Comparison of ENCODE assay signal across 4 worm cellular contexts in the genomic region with DNA sequence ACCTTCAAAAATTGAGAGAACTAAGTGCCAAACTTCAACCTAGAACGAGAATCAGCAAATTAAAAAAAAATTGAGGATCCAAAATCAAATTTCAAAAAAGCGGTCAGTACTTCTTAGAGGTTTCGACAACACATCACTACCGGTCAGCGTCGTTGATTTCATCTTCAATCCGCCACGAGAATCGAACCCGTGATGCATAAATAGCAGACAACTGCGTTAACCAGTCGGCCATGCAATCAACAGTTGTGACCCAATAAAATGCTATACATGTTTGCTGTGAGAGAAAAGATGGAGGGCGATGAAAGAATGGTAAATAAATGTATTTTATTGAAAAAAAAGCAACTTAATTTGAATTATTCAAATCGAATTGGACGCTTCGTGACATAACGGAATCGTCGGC.
A peak's percentile ranks its signal among the peaks of the same experiment; 100 is the strongest.
TF ChIP-seq lines count a peak whose summit lies in the region.

No protein-coding gene starts in this region.

TF ChIP-seq in whole organism, L2 larva, 48 proteins besides CTCF, POLR2A, EP300 and RAD21 (continued from another document):
- TF ChIP-seq blmp-1 (tag; optimal IDR thresholded peaks at IDR 0.05; lab: Kevin White, UChicago; ENCODE audit: insufficient read depth) (peak; percentile 2), sem-4 (tag; optimal IDR thresholded peaks at IDR 0.05; lab: Kevin White, UChicago) (peak; percentile 39), crh-2 (tag; optimal IDR thresholded peaks at IDR 0.05; lab: Kevin White, UChicago) (peak; percentile 80), nhr-23 (tag; optimal IDR thresholded peaks at IDR 0.05; lab: Kevin White, UChicago) (no peak), nhr-10 (tag; optimal IDR thresholded peaks at IDR 0.05; lab: Kevin White, UChicago) (no peak), nhr-6 (tag; optimal IDR thresholded peaks at IDR 0.05; lab: Kevin White, UChicago) (peak; percentile 63), egl-27 (tag; optimal IDR thresholded peaks at IDR 0.05; lab: Kevin White, UChicago) (no peak), C34F6.9 (tag; optimal IDR thresholded peaks at IDR 0.05; lab: Kevin White, UChicago) (peak; percentile 76), mbf-1 (tag; optimal IDR thresholded peaks at IDR 0.05; lab: Kevin White, UChicago) (no peak), sma-3 (GFP tag; optimal IDR thresholded peaks at IDR 0.05; lab: Kevin White, UChicago) (peak; percentile 75), nhr-11 (tag; optimal IDR thresholded peaks at IDR 0.05; lab: Kevin White, UChicago) (peak; percentile 36), zag-1 (tag; optimal IDR thresholded peaks at IDR 0.05; lab: Kevin White, UChicago) (no peak), fos-1 (tag; optimal IDR thresholded peaks at IDR 0.05; lab: Kevin White, UChicago) (peak; percentile 84), nhr-25 (tag; optimal IDR thresholded peaks at IDR 0.05; lab: Kevin White, UChicago) (no peak), R02D3.7 (tag; optimal IDR thresholded peaks at IDR 0.05; lab: Kevin White, UChicago) (peak; percentile 5), sma-9 (GFP tag; optimal IDR thresholded peaks at IDR 0.05; lab: Kevin White, UChicago) (peak; percentile 74), sma-9 (tag; optimal IDR thresholded peaks at IDR 0.05; lab: Kevin White, UChicago) (no peak), lin-39 (tag; optimal IDR thresholded peaks at IDR 0.05; lab: Kevin White, UChicago) (no peak), lsy-2 (tag; optimal IDR thresholded peaks at IDR 0.05; lab: Kevin White, UChicago) (peak; percentile 58 to 80), alr-1 (tag; optimal IDR thresholded peaks at IDR 0.05; lab: Kevin White, UChicago) (no peak), nhr-237 (tag; optimal IDR thresholded peaks at IDR 0.05; lab: Kevin White, UChicago) (no peak), dmd-4 (tag; optimal IDR thresholded peaks at IDR 0.05; lab: Kevin White, UChicago) (no peak), unc-39 (tag; optimal IDR thresholded peaks at IDR 0.05; lab: Kevin White, UChicago) (no peak), ztf-11 (tag; optimal IDR thresholded peaks at IDR 0.05; lab: Kevin White, UChicago) (no peak), ceh-16 (tag; optimal IDR thresholded peaks at IDR 0.05; lab: Kevin White, UChicago) (no peak), nhr-77 (tag; optimal IDR thresholded peaks at IDR 0.05; lab: Kevin White, UChicago) (no peak)
TF ChIP-seq in whole organism, L2 larva: peak in this region for 18.

TF ChIP-seq in whole organism, L4 larva, 104 proteins besides CTCF, POLR2A, EP300 and RAD21 (continued from another document and continues in another):
- TF ChIP-seq spr-3 (GFP tag; optimal IDR thresholded peaks at IDR 0.05; lab: Kevin White, UChicago) (peak; percentile 49), nhr-111 (GFP tag; optimal IDR thresholded peaks at IDR 0.05; lab: Kevin White, UChicago) (peak; percentile 75), hif-1 (tag; optimal IDR thresholded peaks at IDR 0.05; lab: Kevin White, UChicago) (no peak), zfp-3 (GFP tag; conservative IDR thresholded peaks at IDR 0.05; lab: Robert Waterston, UW) (0 out of 2 replicates have a peak, but pooled peaks have one; percentile 34), nhr-102 (tag; optimal IDR thresholded peaks at IDR 0.05; lab: Kevin White, UChicago) (peak; percentile 84), unc-39 (tag; optimal IDR thresholded peaks at IDR 0.05; lab: Kevin White, UChicago) (no peak), ceh-32 (tag; optimal IDR thresholded peaks at IDR 0.05; lab: Kevin White, UChicago; ENCODE audit: poor library complexity) (no peak), snpc-1.2 (GFP tag; IDR thresholded peaks at IDR 0.05; lab: Robert Waterston, UW) (peak; percentile 90), F26F4.8 (GFP tag; conservative IDR thresholded peaks at IDR 0.05; lab: Robert Waterston, UW) (no peak; the same call in 1 of the 2 replicates), duxl-1 (tag; optimal IDR thresholded peaks at IDR 0.05; lab: Kevin White, UChicago; ENCODE audit: poor library complexity) (peak; percentile 90), daf-12 (tag; optimal IDR thresholded peaks at IDR 0.05; lab: Kevin White, UChicago) (no peak), dve-1 (tag; optimal IDR thresholded peaks at IDR 0.05; lab: Kevin White, UChicago; ENCODE audit: insufficient read depth) (no peak), lin-39 (tag; optimal IDR thresholded peaks at IDR 0.05; lab: Kevin White, UChicago) (no peak), hlh-11 (tag; optimal IDR thresholded peaks at IDR 0.05; lab: Kevin White, UChicago) (no peak), Y5F2A.4 (GFP tag; optimal IDR thresholded peaks at IDR 0.05; lab: Kevin White, UChicago) (peak; percentile 59), F10B5.3 (tag; optimal IDR thresholded peaks at IDR 0.05; lab: Kevin White, UChicago) (peak; percentile 39), hlh-30 (tag; optimal IDR thresholded peaks at IDR 0.05; lab: Kevin White, UChicago; ENCODE audit: insufficient read depth) (peak; percentile 93), T26A8.4 (GFP tag; IDR thresholded peaks at IDR 0.05; lab: Robert Waterston, UW) (no peak; the same call in 1 of the 2 replicates), dpl-1 (GFP tag; optimal IDR thresholded peaks at IDR 0.05; lab: Kevin White, UChicago) (peak; percentile 38), ceh-44 (GFP tag; IDR thresholded peaks at IDR 0.05; lab: Robert Waterston, UW) (peak; percentile 51; the same call in 1 of the 2 replicates), pha-4 (GFP tag; IDR thresholded peaks at IDR 0.05; lab: Robert Waterston, UW) (no peak), pha-4 (tag; optimal IDR thresholded peaks at IDR 0.05; lab: Kevin White, UChicago) (no peak), set-16 (GFP tag; IDR thresholded peaks at IDR 0.05; lab: Robert Waterston, UW) (no peak), zfp-2 (tag; optimal IDR thresholded peaks at IDR 0.05; lab: Kevin White, UChicago) (no peak), tra-1 (GFP tag; IDR thresholded peaks at IDR 0.05; lab: Robert Waterston, UW) (peak; percentile 77; the same call in 1 of the 2 replicates), nhr-77 (tag; optimal IDR thresholded peaks at IDR 0.05; lab: Kevin White, UChicago) (peak; percentile 88), F37D6.2 (tag; optimal IDR thresholded peaks at IDR 0.05; lab: Kevin White, UChicago) (peak; percentile 24), gei-8 (GFP tag; optimal IDR thresholded peaks at IDR 0.05; lab: Kevin White, UChicago) (peak; percentile 34), saeg-2 (GFP tag; IDR thresholded peaks at IDR 0.05; lab: Robert Waterston, UW) (no peak), zip-2 (tag; optimal IDR thresholded peaks at IDR 0.05; lab: Kevin White, UChicago) (peak; percentile 48), nhr-76 (tag; optimal IDR thresholded peaks at IDR 0.05; lab: Kevin White, UChicago) (no peak), ctbp-1 (GFP tag; IDR thresholded peaks at IDR 0.05; lab: Robert Waterston, UW) (peak; percentile 81), unc-130 (GFP tag; optimal IDR thresholded peaks at IDR 0.05; lab: Kevin White, UChicago) (peak; percentile 77), T20F7.1 (GFP tag; optimal IDR thresholded peaks at IDR 0.05; lab: Kevin White, UChicago) (peak; percentile 74)

TF ChIP-seq in whole organism, late embryonic, 69 proteins besides CTCF, POLR2A, EP300 and RAD21 (continued from another document and continues in another):
- no peak for TF ChIP-seq ceh-22 (tag; optimal IDR thresholded peaks at IDR 0.05; lab: Kevin White, UChicago)
- peak; percentile 82 for TF ChIP-seq nhr-232 (tag; optimal IDR thresholded peaks at IDR 0.05; lab: Kevin White, UChicago)
- TF ChIP-seq C08G9.2 (tag; optimal IDR thresholded peaks at IDR 0.05; lab: Kevin White, UChicago), result peak; percentile 72
- TF ChIP-seq sox-4 (tag; optimal IDR thresholded peaks at IDR 0.05; lab: Kevin White, UChicago), result peak; percentile 80
- TF ChIP-seq K02D7.2 (tag; optimal IDR thresholded peaks at IDR 0.05; lab: Kevin White, UChicago), result peak; percentile 79
- peak; percentile 60 for TF ChIP-seq sox-2 (GFP tag; IDR thresholded peaks at IDR 0.05; lab: Robert Waterston, UW)
- no peak for TF ChIP-seq ama-1 (optimal IDR thresholded peaks at IDR 0.05; lab: Kevin White, UChicago)
- peak; percentile 50 for TF ChIP-seq eyg-1 (tag; optimal IDR thresholded peaks at IDR 0.05; lab: Kevin White, UChicago)
- TF ChIP-seq F13H6.1 (tag; optimal IDR thresholded peaks at IDR 0.05; lab: Kevin White, UChicago), result peak; percentile 75
- TF ChIP-seq hlh-6 (tag; optimal IDR thresholded peaks at IDR 0.05; lab: Kevin White, UChicago), result peak; percentile 77
- TF ChIP-seq pha-2 (tag; optimal IDR thresholded peaks at IDR 0.05; lab: Kevin White, UChicago), result peak; percentile 83
- no peak for TF ChIP-seq pha-4 (tag; optimal IDR thresholded peaks at IDR 0.05; lab: Kevin White, UChicago)
- peak; percentile 88 for TF ChIP-seq elt-2 (tag; optimal IDR thresholded peaks at IDR 0.05; lab: Kevin White, UChicago)
- TF ChIP-seq pax-1 (tag; optimal IDR thresholded peaks at IDR 0.05; lab: Kevin White, UChicago), result no peak
- TF ChIP-seq sdc-2 (tag; optimal IDR thresholded peaks at IDR 0.05; lab: Kevin White, UChicago), result peak; percentile 72
- TF ChIP-seq dve-1 (tag; optimal IDR thresholded peaks at IDR 0.05; lab: Kevin White, UChicago), result peak; percentile 81
- TF ChIP-seq ahr-1 (tag; optimal IDR thresholded peaks at IDR 0.05; lab: Kevin White, UChicago), result peak; percentile 10
- TF ChIP-seq ceh-24 (tag; optimal IDR thresholded peaks at IDR 0.05; lab: Kevin White, UChicago), result peak; percentile 40
- peak; percentile 74 for TF ChIP-seq hlh-13 (GFP tag; optimal IDR thresholded peaks at IDR 0.05; lab: Kevin White, UChicago)
- TF ChIP-seq K09A11.1 (tag; optimal IDR thresholded peaks at IDR 0.05; lab: Kevin White, UChicago; ENCODE audit: insufficient read depth), result peak; percentile 81
- TF ChIP-seq tbx-2 (tag; optimal IDR thresholded peaks at IDR 0.05; lab: Kevin White, UChicago), result peak; percentile 72
- TF ChIP-seq ceh-31 (tag; optimal IDR thresholded peaks at IDR 0.05; lab: Kevin White, UChicago), result peak; percentile 68
- peak; percentile 72 for TF ChIP-seq ceh-2 (tag; optimal IDR thresholded peaks at IDR 0.05; lab: Kevin White, UChicago)
- TF ChIP-seq elt-4 (tag; optimal IDR thresholded peaks at IDR 0.05; lab: Kevin White, UChicago), result no peak
- peak; percentile 83 for TF ChIP-seq fkh-10 (GFP tag; optimal IDR thresholded peaks at IDR 0.05; lab: Kevin White, UChicago)
- no peak for TF ChIP-seq pqm-1 (tag; optimal IDR thresholded peaks at IDR 0.05; lab: Kevin White, UChicago)
- TF ChIP-seq pat-9 (tag; optimal IDR thresholded peaks at IDR 0.05; lab: Kevin White, UChicago), result peak; percentile 80
- TF ChIP-seq hlh-8 (tag; optimal IDR thresholded peaks at IDR 0.05; lab: Kevin White, UChicago), result peak; percentile 55
- TF ChIP-seq madf-2 (tag; optimal IDR thresholded peaks at IDR 0.05; lab: Kevin White, UChicago), result peak; percentile 66
- TF ChIP-seq odd-2 (tag; optimal IDR thresholded peaks at IDR 0.05; lab: Kevin White, UChicago), result peak; percentile 50
- peak; percentile 80 for TF ChIP-seq lin-11 (tag; optimal IDR thresholded peaks at IDR 0.05; lab: Kevin White, UChicago)
- peak; percentile 71 for TF ChIP-seq nfya-1 (tag; optimal IDR thresholded peaks at IDR 0.05; lab: Kevin White, UChicago)
- TF ChIP-seq T23F11.4 (GFP tag; optimal IDR thresholded peaks at IDR 0.05; lab: Kevin White, UChicago), result peak; percentile 76
- peak; percentile 73 for TF ChIP-seq ref-2 (tag; optimal IDR thresholded peaks at IDR 0.05; lab: Kevin White, UChicago)
- TF ChIP-seq ceh-9 (tag; optimal IDR thresholded peaks at IDR 0.05; lab: Kevin White, UChicago), result peak; percentile 51
- TF ChIP-seq unc-3 (GFP tag; conservative IDR thresholded peaks at IDR 0.05; lab: Robert Waterston, UW), result peak; percentile 69; the same call in 1 of the 2 replicates
- peak; percentile 59 for TF ChIP-seq unc-3 (tag; optimal IDR thresholded peaks at IDR 0.05; lab: Kevin White, UChicago)

TF ChIP-seq in whole organism, mixed stage, embryonic, 35 proteins besides CTCF, POLR2A, EP300 and RAD21 (continued from another document):
- TF ChIP-seq ces-1 (GFP tag; optimal IDR thresholded peaks at IDR 0.05; lab: Kevin White, UChicago), result no peak
- peak; percentile 29 for TF ChIP-seq lsy-2 (tag; optimal IDR thresholded peaks at IDR 0.05; lab: Kevin White, UChicago)
- peak; percentile 68 for TF ChIP-seq nhr-28 (tag; optimal IDR thresholded peaks at IDR 0.05; lab: Kevin White, UChicago)
- TF ChIP-seq unc-39 (tag; optimal IDR thresholded peaks at IDR 0.05; lab: Kevin White, UChicago), result no peak
- peak; percentile 59 for TF ChIP-seq lin-13 (tag; optimal IDR thresholded peaks at IDR 0.05; lab: Kevin White, UChicago)
- TF ChIP-seq bed-3 (GFP tag; optimal IDR thresholded peaks at IDR 0.05; lab: Kevin White, UChicago), result peak; percentile 85
- no peak for TF ChIP-seq nhr-2 (tag; optimal IDR thresholded peaks at IDR 0.05; lab: Kevin White, UChicago)
- TF ChIP-seq nhr-76 (tag; optimal IDR thresholded peaks at IDR 0.05; lab: Kevin White, UChicago), result no peak
